Fruit fly (Drosophila melanogaster) S2 (cell line): Measurements from ENCODE around the gene Cpr65Av.

ENCODE experiments used
- CG8478 ChIP-seq: fragments of >200 bp; optimal IDR thresholded peaks from 2 replicates; lab custom pipeline; 2018
- CTCF ChIP-seq, 2 experiments: fragments of >200 bp; optimal IDR thresholded peaks; 2 replicates each; lab custom pipeline; 2018

Gene Cpr65Av

DNA sequence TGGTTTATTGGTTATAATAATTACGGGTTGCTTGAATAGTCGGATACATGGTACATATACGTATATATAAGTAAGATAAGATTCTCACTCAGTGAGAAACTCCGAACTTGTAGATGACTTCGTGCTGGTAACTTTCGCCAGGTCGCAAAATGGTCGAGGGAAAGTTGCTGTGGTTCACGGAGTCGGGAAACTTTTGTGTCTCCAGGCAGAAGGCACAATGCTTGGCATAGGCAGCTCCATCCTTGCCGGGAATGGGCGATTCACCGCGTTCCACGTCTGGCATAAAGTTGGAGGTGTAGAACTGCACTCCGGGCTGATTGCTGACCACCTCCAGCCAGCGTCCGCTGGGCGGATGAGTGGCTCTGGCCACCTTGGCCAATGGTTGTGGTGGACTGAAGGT, 46.6 kb downstream of the Cpr65Av start, which contains the start of gene CG10469:
TSS of gene CG10469 (minus strand) at position 101 of the 400 bp plus-strand sequence.
- TF ChIP-seq CG8478 (lab: Kevin White, UChicago) (no peak), CTCF (optimal IDR thresholded peaks at IDR 0.05; lab: Kevin White, UChicago) (no peak)
